Fruit fly (Drosophila melanogaster) whole organism, embryonic: Measurements from ENCODE around the gene CG3277.

Source experiments
- CG10462 ChIP-seq: fragments of 200-800 bp; sonication (Bioruptor generic); optimal IDR thresholded peaks from 2 replicates; lab custom pipeline; 2016; ENCODE audit warnings: missing biosample characterization, missing genetic modification characterization
- CG13424 ChIP-seq: fragments of 200-800 bp; sonication (Bioruptor generic); optimal IDR thresholded peaks from 2 replicates; lab custom pipeline; 2019; ENCODE audit warnings: missing biosample characterization, mild to moderate bottlenecking, missing genetic modification characterization, moderate library complexity
- CG17359 ChIP-seq: fragments of 200-800 bp; sonication (Bioruptor generic); optimal IDR thresholded peaks from 3 replicates; lab custom pipeline; 2018; ENCODE audit warnings: missing biosample characterization, mild to moderate bottlenecking, missing genetic modification characterization, moderate library complexity
- CG17568 ChIP-seq: fragments of 200-800 bp; sonication (Bioruptor generic); optimal IDR thresholded peaks from 2 replicates; lab custom pipeline; 2018; ENCODE audit warnings: missing biosample characterization, mild to moderate bottlenecking, missing genetic modification characterization, moderate library complexity
- CG2129 ChIP-seq: fragments of 200-800 bp; sonication (Bioruptor generic); IDR thresholded peaks from 2 replicates; pipeline ENCODE4 v1.3.6; 2022; ENCODE audit warnings: missing biosample characterization, missing genetic modification characterization; ENCODE audit not compliant: partially characterized antibody
- CG31224 ChIP-seq: fragments of 200-800 bp; sonication (Bioruptor generic); IDR thresholded peaks from 2 replicates; pipeline ENCODE4 v1.3.6; 2022; ENCODE audit warnings: missing biosample characterization, missing genetic modification characterization
- CG3847 ChIP-seq: fragments of 200-800 bp; sonication (Bioruptor generic); IDR thresholded peaks from 2 replicates; pipeline ENCODE4 v1.3.6; 2022; ENCODE audit warnings: missing biosample characterization, missing genetic modification characterization
- CG4282 ChIP-seq: fragments of 200-800 bp; sonication (Bioruptor generic); optimal IDR thresholded peaks from 2 replicates; lab custom pipeline; 2016; ENCODE audit warnings: missing biosample characterization, missing genetic modification characterization
- CG4328 ChIP-seq: fragments of 200-800 bp; sonication (Bioruptor generic); optimal IDR thresholded peaks from 3 replicates; lab custom pipeline; 2017; ENCODE audit warnings: missing biosample characterization, missing genetic modification reagents, missing genetic modification characterization
- CG4360 ChIP-seq: fragments of 200-800 bp; sonication (Bioruptor generic); IDR thresholded peaks from 2 replicates; pipeline ENCODE4 v1.3.6; 2022; ENCODE audit warnings: missing biosample characterization, missing genetic modification characterization
- CG6654 ChIP-seq: fragments of 200-800 bp; sonication (Bioruptor generic); optimal IDR thresholded peaks from 2 replicates; lab custom pipeline; 2017; ENCODE audit warnings: missing biosample characterization, mild to moderate bottlenecking, missing genetic modification characterization
- CG8290 ChIP-seq, 3 experiments: fragments of 200-800 bp; sonication (Bioruptor generic); optimal IDR thresholded peaks; 2 replicates each; lab custom pipeline; 2016 to 2019; ENCODE audit warnings: missing biosample characterization in 3 of 3, missing genetic modification characterization in 3 of 3, mild to moderate bottlenecking in 2 of 3, moderate library complexity in 1 of 3
- CG9437 ChIP-seq: fragments of 200-800 bp; sonication (Bioruptor generic); optimal IDR thresholded peaks from 2 replicates; lab custom pipeline; 2018; ENCODE audit warnings: missing biosample characterization, mild to moderate bottlenecking, missing genetic modification characterization
- CG9817 ChIP-seq: fragments of 200-800 bp; sonication (Bioruptor generic); optimal IDR thresholded peaks from 2 replicates; lab custom pipeline; 2018; ENCODE audit warnings: missing biosample characterization, mild to moderate bottlenecking, missing genetic modification characterization, moderate library complexity
- Ets65A ChIP-seq: fragments of 200-800 bp; sonication (Bioruptor generic); peaks from one replicate; lab custom pipeline; 2016; ENCODE audit warnings: missing biosample characterization, missing genetic modification characterization
- Fer1 ChIP-seq: fragments of 200-800 bp; sonication (Bioruptor generic); optimal IDR thresholded peaks from 2 replicates; lab custom pipeline; 2017; ENCODE audit warnings: missing biosample characterization, mild to moderate bottlenecking, missing genetic modification characterization
- HHEX ChIP-seq: fragments of 200-800 bp; sonication (Bioruptor generic); optimal IDR thresholded peaks from 3 replicates; lab custom pipeline; 2017; ENCODE audit warnings: missing biosample characterization, mild to moderate bottlenecking, missing genetic modification characterization, missing genetic modification reagents
- HmgD ChIP-seq: fragments of 200-800 bp; sonication (Bioruptor generic); optimal IDR thresholded peaks from 3 replicates; lab custom pipeline; 2016; ENCODE audit warnings: missing biosample characterization, missing genetic modification characterization
- MESR4 ChIP-seq: fragments of 200-800 bp; sonication (Bioruptor generic); optimal IDR thresholded peaks from 2 replicates; lab custom pipeline; 2018; ENCODE audit warnings: missing biosample characterization, mild to moderate bottlenecking, missing genetic modification characterization, moderate library complexity
- Mad ChIP-seq: fragments of 200-800 bp; sonication (Bioruptor generic); optimal IDR thresholded peaks from 2 replicates; lab custom pipeline; 2016; ENCODE audit warnings: missing biosample characterization, missing genetic modification characterization
- Myb ChIP-seq: fragments of 200-800 bp; sonication (Bioruptor generic); optimal IDR thresholded peaks from 2 replicates; lab custom pipeline; 2016; ENCODE audit warnings: missing biosample characterization, missing genetic modification characterization
- NC2α ChIP-seq: fragments of 200-800 bp; sonication (Bioruptor generic); optimal IDR thresholded peaks from 2 replicates; lab custom pipeline; 2016; ENCODE audit warnings: missing biosample characterization, missing genetic modification characterization
- NfI ChIP-seq: fragments of 200-800 bp; sonication (Bioruptor generic); optimal IDR thresholded peaks from 3 replicates; lab custom pipeline; 2018; ENCODE audit warnings: missing biosample characterization, mild to moderate bottlenecking, missing genetic modification characterization, moderate library complexity
- Opbp ChIP-seq: fragments of 200-800 bp; sonication (Bioruptor generic); IDR thresholded peaks from 3 replicates; pipeline ENCODE4 v1.3.6; 2022; ENCODE audit warnings: missing biosample characterization, missing genetic modification characterization; ENCODE audit not compliant: partially characterized antibody
- ab ChIP-seq: fragments of 200-800 bp; sonication (Bioruptor generic); optimal IDR thresholded peaks from 2 replicates; lab custom pipeline; 2016; ENCODE audit warnings: missing biosample characterization, missing genetic modification characterization
- abd-A ChIP-seq: fragments of 200-800 bp; sonication (Bioruptor generic); optimal IDR thresholded peaks from 3 replicates; lab custom pipeline; 2019; ENCODE audit warnings: missing biosample characterization, mild to moderate bottlenecking, missing genetic modification characterization, moderate library complexity
- amos ChIP-seq: fragments of 200-800 bp; sonication (Bioruptor generic); IDR thresholded peaks from 2 replicates; pipeline ENCODE4 v1.3.6; 2022; ENCODE audit warnings: missing biosample characterization, missing genetic modification characterization; ENCODE audit not compliant: partially characterized antibody
- cg ChIP-seq: fragments of 200-800 bp; sonication (Bioruptor generic); optimal IDR thresholded peaks from 3 replicates; lab custom pipeline; 2019; ENCODE audit warnings: missing biosample characterization, mild to moderate bottlenecking, missing genetic modification characterization, moderate library complexity
- dati ChIP-seq: fragments of 200-800 bp; sonication (Bioruptor generic); IDR thresholded peaks from 2 replicates; pipeline ENCODE4 v1.3.6; 2022; ENCODE audit warnings: missing biosample characterization, missing genetic modification characterization
- en ChIP-seq: fragments of 200-800 bp; sonication (Bioruptor generic); optimal IDR thresholded peaks from 2 replicates; lab custom pipeline; 2016; ENCODE audit warnings: missing biosample characterization, missing genetic modification characterization
- fd96Cb ChIP-seq: fragments of 200-800 bp; sonication (Bioruptor generic); optimal IDR thresholded peaks from 2 replicates; lab custom pipeline; 2018; ENCODE audit warnings: missing biosample characterization, mild to moderate bottlenecking, missing genetic modification characterization, moderate library complexity
- gem ChIP-seq: fragments of 200-800 bp; sonication (Bioruptor generic); optimal IDR thresholded peaks from 2 replicates; lab custom pipeline; 2019; ENCODE audit warnings: missing biosample characterization, mild to moderate bottlenecking, missing genetic modification characterization, moderate library complexity
- gsb-n ChIP-seq: fragments of 200-800 bp; sonication (Bioruptor generic); optimal IDR thresholded peaks from 3 replicates; lab custom pipeline; 2018; ENCODE audit warnings: missing biosample characterization, mild to moderate bottlenecking, missing genetic modification characterization
- insv ChIP-seq, 2 experiments: fragments of 200-800 bp; sonication (Bioruptor generic); optimal IDR thresholded peaks; 3 replicates each; lab custom pipeline; 2016 to 2018; ENCODE audit warnings: missing biosample characterization in 2 of 2, missing genetic modification characterization in 2 of 2
- inv ChIP-seq: fragments of 200-800 bp; sonication (Bioruptor generic); IDR thresholded peaks from 2 replicates; pipeline ENCODE4 v1.3.6; 2022; ENCODE audit warnings: missing biosample characterization, missing genetic modification characterization; ENCODE audit not compliant: partially characterized antibody
- kah ChIP-seq: fragments of 200-800 bp; sonication (Bioruptor generic); optimal IDR thresholded peaks from 2 replicates; lab custom pipeline; 2018; ENCODE audit warnings: missing biosample characterization, mild to moderate bottlenecking, missing genetic modification characterization
- klu ChIP-seq: fragments of 200-800 bp; sonication (Bioruptor generic); IDR thresholded peaks from 2 replicates; pipeline ENCODE4 v1.3.6; 2022; ENCODE audit warnings: missing biosample characterization, missing genetic modification characterization
- luna ChIP-seq: fragments of 200-800 bp; sonication (Bioruptor generic); optimal IDR thresholded peaks from 2 replicates; lab custom pipeline; 2016; ENCODE audit warnings: missing biosample characterization, missing genetic modification characterization
- mam ChIP-seq: fragments of 200-800 bp; sonication (Bioruptor generic); optimal IDR thresholded peaks from 3 replicates; lab custom pipeline; 2016; ENCODE audit warnings: missing biosample characterization, missing genetic modification characterization
- otp ChIP-seq: fragments of 200-800 bp; sonication (Bioruptor generic); IDR thresholded peaks from 3 replicates; pipeline ENCODE4, ENCODE4 v1.3.6; 2022; ENCODE audit warnings: missing biosample characterization, missing genetic modification characterization
- phol ChIP-seq: fragments of 200-800 bp; sonication (Bioruptor generic); optimal IDR thresholded peaks from 3 replicates; lab custom pipeline; 2018; ENCODE audit warnings: missing biosample characterization, mild to moderate bottlenecking, missing genetic modification characterization, moderate library complexity
- pros ChIP-seq: fragments of 200-800 bp; sonication (Bioruptor generic); optimal IDR thresholded peaks from 3 replicates; lab custom pipeline; 2019; ENCODE audit warnings: missing biosample characterization, mild to moderate bottlenecking, missing genetic modification characterization, moderate library complexity
- pzg ChIP-seq: fragments of 200-800 bp; sonication (Bioruptor generic); optimal IDR thresholded peaks from 3 replicates; lab custom pipeline; 2018; ENCODE audit warnings: missing biosample characterization, mild to moderate bottlenecking, missing genetic modification characterization, moderate library complexity
- sima ChIP-seq: fragments of 200-800 bp; sonication (Bioruptor generic); optimal IDR thresholded peaks from 2 replicates; lab custom pipeline; 2016; ENCODE audit warnings: missing biosample characterization, missing genetic modification characterization
- sob ChIP-seq: fragments of 200-800 bp; sonication (Bioruptor generic); IDR thresholded peaks from 2 replicates; pipeline ENCODE4 v1.3.6; 2022; ENCODE audit warnings: missing biosample characterization, missing genetic modification characterization
- tna ChIP-seq: fragments of 200-800 bp; sonication (Bioruptor generic); IDR thresholded peaks from 2 replicates; pipeline ENCODE4 v1.3.6; 2022; ENCODE audit warnings: missing biosample characterization, missing genetic modification characterization; ENCODE audit not compliant: partially characterized antibody
- ttk ChIP-seq: fragments of 200-800 bp; sonication (Bioruptor generic); IDR thresholded peaks from 2 replicates; pipeline ENCODE4 v2.1.2; 2022; ENCODE audit warnings: missing biosample characterization, missing genetic modification characterization
- zen ChIP-seq: fragments of 200-800 bp; sonication (Bioruptor generic); optimal IDR thresholded peaks from 3 replicates; lab custom pipeline; 2018; ENCODE audit warnings: missing biosample characterization, mild to moderate bottlenecking, missing genetic modification characterization, moderate library complexity

The CG3277 gene

DNA sequence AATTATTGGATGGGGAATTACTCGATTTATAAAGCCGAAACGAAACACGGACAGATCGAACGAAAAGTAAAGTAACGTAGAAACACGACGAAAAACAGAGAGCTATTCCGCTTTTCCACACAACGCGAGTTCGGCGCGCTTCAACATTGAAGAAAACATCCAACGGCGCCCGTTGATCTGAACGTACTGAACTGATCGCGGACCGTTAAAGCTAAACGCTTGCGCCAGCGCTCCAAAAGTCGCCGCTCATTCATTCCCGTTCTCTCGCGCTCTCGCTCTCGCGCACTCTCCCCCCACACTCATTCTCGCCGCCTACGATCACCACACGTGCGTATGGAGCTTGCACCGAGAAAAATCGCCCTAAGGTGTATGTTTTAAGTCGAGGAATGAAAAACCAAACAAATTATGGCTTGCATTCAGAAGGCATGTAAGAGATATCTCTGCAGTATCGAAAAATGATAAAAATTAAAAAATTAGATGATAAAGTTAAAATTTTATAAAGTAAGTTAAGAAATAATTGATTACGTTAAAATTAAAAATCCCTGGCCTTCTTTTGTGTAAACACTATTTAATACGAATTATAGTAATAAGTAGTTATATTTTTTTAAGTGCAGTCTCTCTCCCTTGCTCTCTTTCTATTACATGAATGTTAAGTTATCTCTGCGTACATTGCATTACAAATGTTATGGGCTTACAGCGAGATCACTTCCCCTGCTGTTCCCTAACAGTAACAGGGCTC is 50.9 kb downstream of the CG3277 start, which contains the start of gene E23 (continued):
- peak; percentile 95 for TF ChIP-seq mam (GFP tag; lab: Kevin White, UChicago)
- TF ChIP-seq phol (tag; lab: Kevin White, UChicago): peak; percentile 99
- TF ChIP-seq CG9817: peak; percentile 97
- TF ChIP-seq fd96Cb (tag; lab: Kevin White, UChicago): peak; percentile 99
- peak; percentile 98 for TF ChIP-seq CG17568 (GFP tag; lab: Kevin White, UChicago)
- peak; percentile 89 for TF ChIP-seq HmgD (GFP tag; lab: Kevin White, UChicago)
- TF ChIP-seq pzg (GFP tag; lab: Kevin White, UChicago): peak; percentile 13
- peak; percentile 98 for TF ChIP-seq Mad
- peak; percentile 97 for TF ChIP-seq ttk (GFP tag; lab: Robert Waterston, UW)
- TF ChIP-seq zen (tag; lab: Kevin White, UChicago): peak; percentile 96
- peak; percentile 99 for TF ChIP-seq gsb-n (tag; lab: Kevin White, UChicago)
- peak; percentile 92 for TF ChIP-seq CG6654
- TF ChIP-seq MESR4: peak; percentile 68
- peak; percentile 60; the same call in 1 of the 2 replicates for TF ChIP-seq tna (GFP tag; lab: Robert Waterston, UW)
- TF ChIP-seq kah (GFP tag; lab: Kevin White, UChicago): peak; percentile 94
- peak; percentile 98 for TF ChIP-seq sob
- TF ChIP-seq CG4282 (GFP tag; lab: Kevin White, UChicago): peak; percentile 81
- peak; percentile 95 for TF ChIP-seq CG31224
- peak; percentile 99 for TF ChIP-seq CG17359 (tag; lab: Kevin White, UChicago)
- TF ChIP-seq abd-A (tag; lab: Kevin White, UChicago): peak; percentile 87
- TF ChIP-seq NfI (GFP tag; lab: Kevin White, UChicago): peak; percentile 99
- peak; percentile 80 for TF ChIP-seq luna (GFP tag; lab: Kevin White, UChicago)
- peak; percentile 100 for TF ChIP-seq gem (tag; lab: Kevin White, UChicago)
- TF ChIP-seq CG4360 (GFP tag; lab: Robert Waterston, UW): peak; percentile 79
- TF ChIP-seq CG4328 (GFP tag; lab: Kevin White, UChicago): peak; percentile 98
- TF ChIP-seq en (GFP tag; lab: Kevin White, UChicago): peak; percentile 76
- peak; percentile 42 to 81 for TF ChIP-seq insv (GFP tag; optimal IDR thresholded peaks at IDR 0.05; lab: Kevin White, UChicago)
- TF ChIP-seq klu: peak; percentile 98
- peak; percentile 73 for TF ChIP-seq ab (GFP tag; lab: Kevin White, UChicago)
- TF ChIP-seq Opbp (GFP tag; lab: Robert Waterston, UW): peak; percentile 69; the same call in 2 of the 3 replicates
- peak; percentile 98 for TF ChIP-seq CG3847
- peak; percentile 31 for TF ChIP-seq cg (GFP tag; lab: Kevin White, UChicago)
- peak; percentile 94 for TF ChIP-seq otp (GFP tag; lab: Robert Waterston, UW)
- TF ChIP-seq amos: peak; percentile 58; the same call in 1 of the 2 replicates
- peak; percentile 99 for TF ChIP-seq Ets65A (GFP tag; lab: Kevin White, UChicago)
- peak; percentile 77 for TF ChIP-seq Myb (GFP tag; lab: Kevin White, UChicago)
- peak; percentile 97 for TF ChIP-seq CG8290 (GFP tag; optimal IDR thresholded peaks at IDR 0.05; lab: Kevin White, UChicago)
- TF ChIP-seq CG8290 (tag; optimal IDR thresholded peaks at IDR 0.05; lab: Kevin White, UChicago): peak; percentile 93 to 94
- peak; percentile 84 for TF ChIP-seq sima (GFP tag; lab: Kevin White, UChicago)
- TF ChIP-seq CG2129 (GFP tag; lab: Robert Waterston, UW): no peak
- peak; percentile 80 for TF ChIP-seq pros (GFP tag; lab: Kevin White, UChicago)
- peak; percentile 98 for TF ChIP-seq CG10462 (GFP tag; lab: Kevin White, UChicago)
- peak; percentile 99 for TF ChIP-seq Fer1 (GFP tag; lab: Kevin White, UChicago)
- peak; percentile 49; the same call in 1 of the 2 replicates for TF ChIP-seq dati (GFP tag; lab: Robert Waterston, UW)
- no peak for TF ChIP-seq inv (GFP tag; lab: Robert Waterston, UW)
- peak; percentile 99 for TF ChIP-seq CG13424 (tag; lab: Kevin White, UChicago)
- peak; percentile 97 for TF ChIP-seq CG9437
- peak; percentile 99 for TF ChIP-seq HHEX (GFP tag; lab: Kevin White, UChicago)
- peak; percentile 85 for TF ChIP-seq NC2α
